Worm (Caenorhabditis elegans) whole organism, L4 larva: ENCODE measurements around the gene F08F1.3.

Source experiments
- F49E8.2 ChIP-seq: sonication (generic microtip); optimal IDR thresholded peaks from 2 replicates; lab custom pipeline; 2016; ENCODE audit warnings: missing compliant biosample characterization, mild to moderate bottlenecking, missing genetic modification characterization, borderline replicate concordance
- Y48G9A.11 ChIP-seq: fragments of 200-800 bp; sonication (Bioruptor generic); IDR thresholded peaks from 2 replicates; pipeline ENCODE4 v1.3.6; 2022; ENCODE audit warnings: missing genetic modification reagents, missing genetic modification characterization, missing compliant biosample characterization
- aha-1 ChIP-seq: fragments of 150-350 bp; peaks from one replicate; lab custom pipeline; 2014; ENCODE audit warnings: missing biosample characterization, missing genetic modification characterization
- aly-2 ChIP-seq: sonication (generic microtip); optimal IDR thresholded peaks from 2 replicates; lab custom pipeline; 2018; ENCODE audit warnings: missing biosample characterization, missing genetic modification characterization
- attf-4 ChIP-seq: sonication (generic microtip); optimal IDR thresholded peaks from 3 replicates; lab custom pipeline; 2017; ENCODE audit warnings: missing biosample characterization, missing genetic modification characterization
- ceh-28 ChIP-seq: fragments of 150-350 bp; optimal IDR thresholded peaks from 2 replicates; lab custom pipeline; 2014; ENCODE audit warnings: missing biosample characterization, missing genetic modification reagents, missing genetic modification characterization
- ceh-32 ChIP-seq: sonication (generic microtip); optimal IDR thresholded peaks from 2 replicates; lab custom pipeline; 2016; ENCODE audit warnings: mild to moderate bottlenecking, missing genetic modification characterization, missing compliant biosample characterization; ENCODE audit not compliant: poor library complexity
- ceh-62 ChIP-seq: sonication (generic microtip); optimal IDR thresholded peaks from 2 replicates; lab custom pipeline; 2017; ENCODE audit warnings: missing biosample characterization, missing genetic modification characterization
- ces-1 ChIP-seq: fragments of 150-350 bp; sonication (generic microtip); optimal IDR thresholded peaks from 4 replicates; lab custom pipeline; 2014; ENCODE audit warnings: missing biosample characterization, missing genetic modification reagents, missing genetic modification characterization
- cey-2 ChIP-seq: sonication (generic microtip); optimal IDR thresholded peaks from 3 replicates; lab custom pipeline; 2017; ENCODE audit warnings: missing genetic modification characterization, mild to moderate bottlenecking, missing compliant biosample characterization, antibody characterized with exemption, borderline replicate concordance; ENCODE audit not compliant: insufficient read depth
- daf-12 ChIP-seq: fragments of 150-350 bp; optimal IDR thresholded peaks from 2 replicates; lab custom pipeline; 2014; ENCODE audit warnings: missing biosample characterization, missing genetic modification reagents, missing genetic modification characterization
- daf-16 ChIP-seq, 3 experiments: sonication (generic microtip); optimal IDR thresholded peaks; 2 replicates each; lab custom pipeline; 2016 to 2017; ENCODE audit warnings: missing genetic modification characterization in 3 of 3, missing genetic modification reagents in 3 of 3, mild to moderate bottlenecking in 2 of 3, missing compliant biosample characterization in 2 of 3, missing biosample characterization in 1 of 3, moderate library complexity in 1 of 3
- daf-19 ChIP-seq: fragments of 200-800 bp; sonication (Bioruptor generic); conservative IDR thresholded peaks from 2 replicates; pipeline ENCODE4 v1.3.6; 2022; ENCODE audit warnings: missing genetic modification characterization, missing compliant biosample characterization
- dmd-6 ChIP-seq: fragments of 200-800 bp; sonication (Bioruptor generic); IDR thresholded peaks from 2 replicates; pipeline ENCODE4 v1.3.6; 2022; ENCODE audit warnings: missing genetic modification reagents, missing genetic modification characterization, missing compliant biosample characterization
- dmd-9 ChIP-seq: fragments of 200-800 bp; sonication (Bioruptor generic); IDR thresholded peaks from 2 replicates; pipeline ENCODE4 v1.3.6; 2022; ENCODE audit warnings: missing genetic modification reagents, missing genetic modification characterization, missing compliant biosample characterization
- duxl-1 ChIP-seq: sonication (generic microtip); optimal IDR thresholded peaks from 2 replicates; lab custom pipeline; 2016; ENCODE audit warnings: mild to moderate bottlenecking, missing genetic modification characterization, moderate library complexity, missing compliant biosample characterization; ENCODE audit not compliant: poor library complexity
- egl-43 ChIP-seq: fragments of 200-800 bp; sonication (Bioruptor generic); IDR thresholded peaks from 2 replicates; pipeline ENCODE4 v1.3.6; 2022; ENCODE audit warnings: missing genetic modification reagents, missing genetic modification characterization, missing compliant biosample characterization
- hmg-1.1 ChIP-seq: fragments of 200-800 bp; sonication (Bioruptor generic); IDR thresholded peaks from 2 replicates; pipeline ENCODE4 v1.3.6; 2022; ENCODE audit warnings: missing genetic modification reagents, missing genetic modification characterization, missing compliant biosample characterization
- lim-7 ChIP-seq: fragments of 200-800 bp; sonication (Bioruptor generic); IDR thresholded peaks from 2 replicates; pipeline ENCODE4 v1.3.6; 2022; ENCODE audit warnings: missing genetic modification characterization, missing compliant biosample characterization
- lin-38 ChIP-seq: fragments of 200-800 bp; sonication (Bioruptor generic); IDR thresholded peaks from 2 replicates; pipeline ENCODE4 v1.3.6; 2022; ENCODE audit warnings: missing genetic modification reagents, missing genetic modification characterization, missing compliant biosample characterization
- lsy-2 ChIP-seq, 2 experiments: fragments of 150-350 bp in 1 of 2; sonication (generic microtip) in 1 of 2; optimal IDR thresholded peaks; 2 replicates each; lab custom pipeline; 2014 to 2017; ENCODE audit warnings: missing biosample characterization in 2 of 2, missing genetic modification characterization in 2 of 2
- madf-9 ChIP-seq: fragments of 200-800 bp; sonication (Bioruptor generic); conservative IDR thresholded peaks from 2 replicates; pipeline ENCODE4 v1.3.6; 2022; ENCODE audit warnings: missing genetic modification reagents, missing genetic modification characterization, missing compliant biosample characterization
- mdt-29 ChIP-seq: fragments of 200-800 bp; sonication (Bioruptor generic); IDR thresholded peaks from 2 replicates; pipeline ENCODE4 v1.3.6; 2022; ENCODE audit warnings: missing genetic modification reagents, missing genetic modification characterization, missing compliant biosample characterization
- mes-2 ChIP-seq: sonication (generic microtip); optimal IDR thresholded peaks from 2 replicates; lab custom pipeline; 2016; ENCODE audit warnings: missing genotype, mild to moderate bottlenecking, missing genetic modification characterization, missing compliant biosample characterization; ENCODE audit not compliant: poor library complexity, severe bottlenecking
- mxl-2 ChIP-seq: fragments of 200-800 bp; sonication (Bioruptor generic); conservative IDR thresholded peaks from 2 replicates; pipeline ENCODE4 v1.3.6; 2022; ENCODE audit warnings: missing genetic modification reagents, missing genetic modification characterization, missing compliant biosample characterization
- nhr-11 ChIP-seq: fragments of 150-350 bp; optimal IDR thresholded peaks from 2 replicates; lab custom pipeline; 2014; ENCODE audit warnings: missing biosample characterization, missing genetic modification characterization
- nhr-111 ChIP-seq: fragments of 200-800 bp; sonication (Bioruptor generic); optimal IDR thresholded peaks from 2 replicates; lab custom pipeline; 2018; ENCODE audit warnings: mild to moderate bottlenecking, missing genetic modification characterization, missing compliant biosample characterization
- nhr-28 ChIP-seq: fragments of 150-350 bp; optimal IDR thresholded peaks from 2 replicates; lab custom pipeline; 2014; ENCODE audit warnings: missing biosample characterization, missing genetic modification characterization
- php-3 ChIP-seq: fragments of 200-800 bp; sonication (Bioruptor generic); IDR thresholded peaks from 2 replicates; pipeline ENCODE4 v1.3.6; 2022; ENCODE audit warnings: missing genetic modification reagents, missing genetic modification characterization, missing compliant biosample characterization
- pqm-1 ChIP-seq: sonication (generic microtip); optimal IDR thresholded peaks from 2 replicates; lab custom pipeline; 2017; ENCODE audit warnings: missing biosample characterization, missing genetic modification characterization
- saeg-2 ChIP-seq: fragments of 200-800 bp; sonication (Bioruptor generic); IDR thresholded peaks from 2 replicates; pipeline ENCODE4 v1.3.6; 2022; ENCODE audit warnings: missing genetic modification reagents, missing genetic modification characterization, missing compliant biosample characterization
- sdz-12 ChIP-seq: fragments of 200-800 bp; sonication (Bioruptor generic); optimal IDR thresholded peaks from 2 replicates; lab custom pipeline; 2018; ENCODE audit warnings: mild to moderate bottlenecking, missing genetic modification characterization, missing compliant biosample characterization
- set-16 ChIP-seq: fragments of 200-800 bp; sonication (Bioruptor generic); IDR thresholded peaks from 2 replicates; pipeline ENCODE4 v1.3.6; 2022; ENCODE audit warnings: missing genetic modification reagents, missing genetic modification characterization, missing compliant biosample characterization
- snpc-1.2 ChIP-seq: fragments of 200-800 bp; sonication (Bioruptor generic); IDR thresholded peaks from 2 replicates; pipeline ENCODE4 v1.3.6; 2022; ENCODE audit warnings: missing genetic modification reagents, missing genetic modification characterization, missing compliant biosample characterization
- unc-130 ChIP-seq: sonication (generic microtip); optimal IDR thresholded peaks from 2 replicates; lab custom pipeline; 2016; ENCODE audit warnings: missing genetic modification reagents, missing genetic modification characterization, missing compliant biosample characterization
- unc-62 ChIP-seq, 3 experiments: fragments of 150-350 bp in 1 of 3; sonication (generic microtip); optimal IDR thresholded peaks in 2 of 3; peaks in 1 of 3; 1 replicate in 1 of 3; 2 replicates in 2 of 3; lab custom pipeline; 2014 to 2017; ENCODE audit warnings: missing biosample characterization in 3 of 3, missing genetic modification characterization in 3 of 3, missing genetic modification reagents in 3 of 3, missing genotype in 1 of 3
- zip-11 ChIP-seq: fragments of 200-800 bp; sonication (Bioruptor generic); IDR thresholded peaks from 2 replicates; pipeline ENCODE4 v1.3.6; 2022; ENCODE audit warnings: missing genetic modification characterization, missing compliant biosample characterization
- zip-2 ChIP-seq: fragments of 150-350 bp; optimal IDR thresholded peaks from 2 replicates; lab custom pipeline; 2014; ENCODE audit warnings: missing biosample characterization, missing genetic modification characterization

Gene F08F1.3

ce11 chrX:8455590-8456166, 27.0 kb downstream of the F08F1.3 start, which contains the start of gene dpy-6:
TSS of gene dpy-6 (minus strand) at chrX:8455640.
- TF ChIP-seq zip-2 (tag; lab: Kevin White, UChicago) (no peak), nhr-28 (tag; lab: Kevin White, UChicago) (peak; percentile 8), lin-38 (GFP tag; lab: Robert Waterston, UW) (no peak), attf-4 (tag; lab: Kevin White, UChicago) (no peak), unc-62 (GFP tag; optimal IDR thresholded peaks at IDR 0.05 in 1 of 2; lab: Kevin White, UChicago) (peak in 1 of 2 experiments; percentile 29), unc-62 (tag; optimal IDR thresholded peaks at IDR 0.05; lab: Kevin White, UChicago) (no peak)
- TF ChIP-seq, all 104 proteins: peak for 2

- no peak for TF ChIP-seq daf-12 (tag; lab: Kevin White, UChicago)
- TF ChIP-seq dmd-9 (GFP tag; lab: Robert Waterston, UW), result no peak
- TF ChIP-seq mes-2 (tag; lab: Kevin White, UChicago), result no peak
- no peak for TF ChIP-seq F49E8.2 (tag; lab: Kevin White, UChicago)
- TF ChIP-seq daf-19, result no peak
- TF ChIP-seq nhr-11 (tag; lab: Kevin White, UChicago), result no peak
- TF ChIP-seq ces-1 (GFP tag; lab: Kevin White, UChicago), result no peak
- TF ChIP-seq madf-9 (GFP tag; lab: Robert Waterston, UW), result no peak
- no peak for TF ChIP-seq pqm-1
Observed at ce11 chrX:8457314-8457713, 28.7 kb downstream of the F08F1.3 start, which contains the start of gene F16F9.3. TSS of gene F16F9.3 (plus strand) at chrX:8457614.

DNA sequence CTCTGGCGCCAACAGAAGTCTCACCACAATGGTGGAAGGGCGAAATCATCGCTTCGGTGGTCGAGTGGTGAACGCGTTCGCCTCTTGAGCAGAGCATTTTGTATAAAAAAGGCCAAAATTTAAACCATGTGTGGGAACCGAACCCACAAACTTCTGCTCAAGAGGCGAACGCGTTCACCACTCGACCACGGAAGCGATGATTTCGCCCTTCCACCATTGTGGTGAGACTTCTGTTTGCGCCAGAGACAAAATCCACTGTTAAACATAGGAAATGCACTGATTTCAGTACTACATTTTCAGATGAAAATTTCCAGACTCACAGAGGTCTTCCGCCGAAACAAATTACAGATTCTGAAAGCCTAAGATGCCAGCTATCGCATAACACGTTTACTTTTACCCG, 30.3 kb downstream of the F08F1.3 start:
- TF ChIP-seq snpc-1.2 (GFP tag; lab: Robert Waterston, UW), result peak; percentile 49; the same call in 1 of the 2 replicates

DNA sequence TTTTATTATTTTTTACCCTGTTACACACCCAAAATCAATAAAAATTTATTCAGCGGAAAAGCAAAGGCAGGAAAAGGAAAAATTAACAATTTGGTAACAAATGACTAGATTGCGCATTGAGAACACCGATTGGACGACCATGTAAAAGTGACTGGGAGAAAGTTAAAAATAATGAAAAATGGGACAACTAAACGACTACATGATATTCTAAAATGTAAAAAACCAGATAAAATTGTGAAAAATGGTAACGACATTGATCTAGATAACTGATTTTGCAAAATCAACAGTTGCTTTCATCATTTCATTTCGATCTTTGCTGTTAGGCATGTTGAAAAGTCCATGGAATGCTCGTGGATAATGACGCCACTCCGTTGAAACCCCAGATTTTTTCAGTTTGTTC, 31.2 kb downstream of the F08F1.3 start:
- TF ChIP-seq lin-38 (GFP tag; lab: Robert Waterston, UW) (no peak), saeg-2 (no peak), aha-1 (tag; lab: Kevin White, UChicago) (peak; percentile 90), Y48G9A.11 (no peak), set-16 (GFP tag; lab: Robert Waterston, UW) (no peak)

ce11 chrX:8460958-8461357, 32.3 kb downstream of the F08F1.3 start:
- TF ChIP-seq aly-2 (tag; lab: Kevin White, UChicago), result no peak
- peak in 1 of 2 experiments; percentile 97 for TF ChIP-seq unc-62 (GFP tag; optimal IDR thresholded peaks at IDR 0.05 in 1 of 2; lab: Kevin White, UChicago)
- no peak for TF ChIP-seq unc-62 (tag; optimal IDR thresholded peaks at IDR 0.05; lab: Kevin White, UChicago)

DNA sequence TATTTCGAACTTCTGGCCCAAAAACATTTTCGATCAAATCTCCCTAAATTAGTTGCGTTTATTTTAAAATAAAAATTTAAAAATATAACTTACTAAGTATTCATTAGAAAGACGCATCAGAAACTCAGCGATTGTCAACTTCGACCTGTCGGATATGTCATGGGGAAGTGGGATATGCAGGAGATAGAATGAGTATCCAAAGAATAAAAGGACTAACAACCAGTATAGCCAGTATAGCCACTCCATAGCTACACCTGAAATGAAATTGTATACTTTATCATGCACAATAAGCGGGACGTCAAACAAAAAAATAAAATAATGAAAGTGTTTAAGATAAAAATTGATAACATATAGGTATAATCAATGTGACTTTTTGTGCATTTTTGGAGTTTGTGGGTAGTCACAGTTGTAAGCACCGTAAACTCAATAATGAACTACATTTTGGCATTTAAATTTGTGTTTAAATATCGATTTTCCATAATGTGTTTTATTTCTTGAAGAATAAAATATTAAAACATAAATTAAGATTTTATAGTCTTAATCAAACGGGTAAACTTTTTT, 34.5 kb downstream of the F08F1.3 start, which contains the start of gene F16F9.4:
F16F9.4 (minus strand) TSS at position 276 of the 561 bp plus-strand sequence.
- TF ChIP-seq sdz-12 (GFP tag; lab: Kevin White, UChicago) (no peak), nhr-111 (GFP tag; lab: Kevin White, UChicago) (no peak), egl-43 (GFP tag; lab: Robert Waterston, UW) (no peak), daf-16 (GFP tag; optimal IDR thresholded peaks at IDR 0.05; lab: Kevin White, UChicago) (no peak), daf-16 (tag; optimal IDR thresholded peaks at IDR 0.05; lab: Kevin White, UChicago) (peak; percentile 33), madf-9 (GFP tag; lab: Robert Waterston, UW) (no peak), lsy-2 (tag; optimal IDR thresholded peaks at IDR 0.05; lab: Kevin White, UChicago) (no peak), duxl-1 (tag; lab: Kevin White, UChicago) (no peak), attf-4 (tag; lab: Kevin White, UChicago) (no peak), ceh-28 (no peak), mdt-29 (GFP tag; lab: Robert Waterston, UW) (no peak), zip-2 (tag; lab: Kevin White, UChicago) (no peak), mxl-2 (GFP tag; lab: Robert Waterston, UW) (no peak), hmg-1.1 (GFP tag; lab: Robert Waterston, UW) (no peak), ceh-62 (tag; lab: Kevin White, UChicago) (no peak), php-3 (GFP tag; lab: Robert Waterston, UW) (no peak), nhr-28 (tag; lab: Kevin White, UChicago) (peak; percentile 92), unc-130 (GFP tag; lab: Kevin White, UChicago) (no peak), dmd-6 (GFP tag; lab: Robert Waterston, UW) (peak; percentile 37), ceh-32 (tag; lab: Kevin White, UChicago) (no peak), lim-7 (GFP tag; lab: Robert Waterston, UW) (no peak), cey-2 (no peak), zip-11 (no peak)
